In genomic region chrIII:3294283-3294793, ce11 we compare ENCODE assay signal across 8 worm cellular contexts.
TF ChIP-seq lines count a peak whose summit lies in the region.

Gene Y53G8AR.8 (minus strand): TSS chrIII:3294330.
Gene Y53G8AR.6 (plus strand): TSS chrIII:3294743.

TF ChIP-seq in whole organism, L1 larva, 84 proteins besides CTCF, POLR2A, EP300 and RAD21 (continues in another document):
- TF ChIP-seq dsc-1 (tag; optimal IDR thresholded peaks at IDR 0.05; lab: Kevin White, UChicago) (no peak), sox-4 (tag; optimal IDR thresholded peaks at IDR 0.05; lab: Kevin White, UChicago) (no peak), nhr-20 (tag; optimal IDR thresholded peaks at IDR 0.05; lab: Kevin White, UChicago) (no peak), sptf-1 (tag; optimal IDR thresholded peaks at IDR 0.05; lab: Kevin White, UChicago) (no peak), lin-13 (GFP tag; optimal IDR thresholded peaks at IDR 0.05; lab: Kevin White, UChicago) (no peak), vab-15 (tag; optimal IDR thresholded peaks at IDR 0.05; lab: Kevin White, UChicago) (no peak), pqm-1 (tag; optimal IDR thresholded peaks at IDR 0.05; lab: Kevin White, UChicago) (no peak), rnt-1 (tag; optimal IDR thresholded peaks at IDR 0.05; lab: Kevin White, UChicago) (no peak), nhr-76 (tag; optimal IDR thresholded peaks at IDR 0.05; lab: Kevin White, UChicago) (no peak), blmp-1 (tag; optimal IDR thresholded peaks at IDR 0.05; lab: Kevin White, UChicago) (peak; percentile 25), nhr-237 (tag; optimal IDR thresholded peaks at IDR 0.05; lab: Kevin White, UChicago) (no peak), irx-1 (tag; optimal IDR thresholded peaks at IDR 0.05; lab: Kevin White, UChicago) (no peak)

TF ChIP-seq in whole organism, L2 larva, 48 proteins besides CTCF, POLR2A, EP300 and RAD21:
- TF ChIP-seq unc-55 (GFP tag; optimal IDR thresholded peaks at IDR 0.05; lab: Kevin White, UChicago) (peak; percentile 32), sma-9 (GFP tag; optimal IDR thresholded peaks at IDR 0.05; lab: Kevin White, UChicago) (no peak), sma-9 (tag; optimal IDR thresholded peaks at IDR 0.05; lab: Kevin White, UChicago) (no peak), gmeb-1 (tag; optimal IDR thresholded peaks at IDR 0.05; lab: Kevin White, UChicago) (peak; percentile 52), elt-1 (tag; optimal IDR thresholded peaks at IDR 0.05; lab: Kevin White, UChicago) (no peak), unc-39 (tag; optimal IDR thresholded peaks at IDR 0.05; lab: Kevin White, UChicago) (no peak), lsy-2 (tag; optimal IDR thresholded peaks at IDR 0.05; lab: Kevin White, UChicago) (peak; percentile 4 to 57), skn-1 (tag; optimal IDR thresholded peaks at IDR 0.05; lab: Kevin White, UChicago) (no peak), lin-13 (GFP tag; optimal IDR thresholded peaks at IDR 0.05; lab: Kevin White, UChicago) (peak; percentile 34), C34F6.9 (tag; optimal IDR thresholded peaks at IDR 0.05; lab: Kevin White, UChicago) (peak; percentile 48)

TF ChIP-seq in whole organism, L3 larva, 47 proteins besides CTCF, POLR2A, EP300 and RAD21:
- TF ChIP-seq unc-39 (tag; optimal IDR thresholded peaks at IDR 0.05; lab: Kevin White, UChicago) = no peak
- peak; percentile 46 for TF ChIP-seq pha-4 (tag; optimal IDR thresholded peaks at IDR 0.05; lab: Kevin White, UChicago)
- peak; percentile 3 for TF ChIP-seq lin-15B (tag; optimal IDR thresholded peaks at IDR 0.05; lab: Kevin White, UChicago)
- TF ChIP-seq nfya-1 (tag; optimal IDR thresholded peaks at IDR 0.05; lab: Kevin White, UChicago; ENCODE audit: insufficient read depth) = peak; percentile 44
- no peak for TF ChIP-seq nhr-237 (tag; optimal IDR thresholded peaks at IDR 0.05; lab: Kevin White, UChicago)
- TF ChIP-seq hmg-11 (tag; optimal IDR thresholded peaks at IDR 0.05; lab: Kevin White, UChicago) = peak; percentile 6
TF ChIP-seq in whole organism, L3 larva: peak in this region for 4.

TF ChIP-seq in whole organism, L4 larva, 104 proteins besides CTCF, POLR2A, EP300 and RAD21 (continues in another document):
- no peak for TF ChIP-seq snpc-4 (tag; optimal IDR thresholded peaks at IDR 0.05; lab: Kevin White, UChicago)
- TF ChIP-seq unc-62 (GFP tag; optimal IDR thresholded peaks at IDR 0.05 in 1 of 2; lab: Kevin White, UChicago) = no peak
- TF ChIP-seq unc-62 (tag; optimal IDR thresholded peaks at IDR 0.05; lab: Kevin White, UChicago) = no peak
- TF ChIP-seq F49E8.2 (tag; optimal IDR thresholded peaks at IDR 0.05; lab: Kevin White, UChicago; ENCODE audit: borderline replicate concordance) = no peak
- no peak for TF ChIP-seq gei-8 (GFP tag; optimal IDR thresholded peaks at IDR 0.05; lab: Kevin White, UChicago)
- no peak for TF ChIP-seq spr-3 (GFP tag; optimal IDR thresholded peaks at IDR 0.05; lab: Kevin White, UChicago)
- TF ChIP-seq hmg-1.1 (GFP tag; IDR thresholded peaks at IDR 0.05; lab: Robert Waterston, UW) = no peak
- TF ChIP-seq saeg-2 (GFP tag; IDR thresholded peaks at IDR 0.05; lab: Robert Waterston, UW) = no peak
- peak; percentile 60 for TF ChIP-seq mes-2 (tag; optimal IDR thresholded peaks at IDR 0.05; lab: Kevin White, UChicago; ENCODE audit: poor library complexity, severe bottlenecking)
- peak in 1 of 2 experiments; percentile 51 for TF ChIP-seq lsy-2 (tag; optimal IDR thresholded peaks at IDR 0.05; lab: Kevin White, UChicago)
- TF ChIP-seq Y105C5A.15 (GFP tag; IDR thresholded peaks at IDR 0.05; lab: Robert Waterston, UW) = no peak
- no peak for TF ChIP-seq zfp-2 (tag; optimal IDR thresholded peaks at IDR 0.05; lab: Kevin White, UChicago)
- peak; percentile 29 for TF ChIP-seq aha-1 (tag; lab: Kevin White, UChicago)

TF ChIP-seq in whole organism, early embryonic, 17 proteins besides CTCF, POLR2A, EP300 and RAD21:
- no peak for TF ChIP-seq scrt-1 (GFP tag; IDR thresholded peaks at IDR 0.05; lab: Robert Waterston, UW)
- peak; percentile 9 for TF ChIP-seq ceh-36 (tag; optimal IDR thresholded peaks at IDR 0.05; lab: Kevin White, UChicago)

TF ChIP-seq in whole organism, late embryonic, 69 proteins besides CTCF, POLR2A, EP300 and RAD21:
- peak; percentile 4 for TF ChIP-seq pax-1 (tag; optimal IDR thresholded peaks at IDR 0.05; lab: Kevin White, UChicago)
- peak; percentile 74 for TF ChIP-seq unc-42 (tag; optimal IDR thresholded peaks at IDR 0.05; lab: Kevin White, UChicago)
- TF ChIP-seq ahr-1 (tag; optimal IDR thresholded peaks at IDR 0.05; lab: Kevin White, UChicago) = no peak
TF ChIP-seq in whole organism, late embryonic: peak in this region for 2.

TF ChIP-seq in whole organism, mixed stage, embryonic, 35 proteins besides CTCF, POLR2A, EP300 and RAD21:
- no peak for TF ChIP-seq blmp-1 (tag; optimal IDR thresholded peaks at IDR 0.05; lab: Kevin White, UChicago)
- no peak for TF ChIP-seq snpc-4 (tag; optimal IDR thresholded peaks at IDR 0.05; lab: Kevin White, UChicago)
- TF ChIP-seq flh-1 (GFP tag; optimal IDR thresholded peaks at IDR 0.05; lab: Kevin White, UChicago) = no peak
- TF ChIP-seq zip-8 (tag; optimal IDR thresholded peaks at IDR 0.05; lab: Kevin White, UChicago) = no peak
- TF ChIP-seq bed-3 (GFP tag; optimal IDR thresholded peaks at IDR 0.05; lab: Kevin White, UChicago) = no peak
- no peak for TF ChIP-seq hlh-1 (tag; optimal IDR thresholded peaks at IDR 0.05; lab: Kevin White, UChicago)
- no peak for TF ChIP-seq ceh-83 (GFP tag; optimal IDR thresholded peaks at IDR 0.05; lab: Kevin White, UChicago)
- TF ChIP-seq cnd-1 (tag; optimal IDR thresholded peaks at IDR 0.05; lab: Kevin White, UChicago) = no peak
- TF ChIP-seq nhr-2 (tag; optimal IDR thresholded peaks at IDR 0.05; lab: Kevin White, UChicago) = no peak
- peak; percentile 8 for TF ChIP-seq lsy-2 (tag; optimal IDR thresholded peaks at IDR 0.05; lab: Kevin White, UChicago)
- peak; percentile 23 for TF ChIP-seq mep-1 (tag; optimal IDR thresholded peaks at IDR 0.05; lab: Kevin White, UChicago)
- TF ChIP-seq ceh-43 (GFP tag; optimal IDR thresholded peaks at IDR 0.05; lab: Kevin White, UChicago) = no peak
- no peak for TF ChIP-seq unc-120 (tag; optimal IDR thresholded peaks at IDR 0.05; lab: Kevin White, UChicago; ENCODE audit: poor library complexity, severe bottlenecking)
- TF ChIP-seq tbx-8 (GFP tag; optimal IDR thresholded peaks at IDR 0.05; lab: Kevin White, UChicago) = no peak
- TF ChIP-seq ces-1 (GFP tag; optimal IDR thresholded peaks at IDR 0.05; lab: Kevin White, UChicago) = peak; percentile 88
- TF ChIP-seq sem-2 (GFP tag; optimal IDR thresholded peaks at IDR 0.05; lab: Kevin White, UChicago) = no peak
- TF ChIP-seq ceh-39 (tag; optimal IDR thresholded peaks at IDR 0.05; lab: Kevin White, UChicago) = no peak
- no peak for TF ChIP-seq mls-2 (tag; optimal IDR thresholded peaks at IDR 0.05; lab: Kevin White, UChicago)
- no peak for TF ChIP-seq M03D4.4 (tag; optimal IDR thresholded peaks at IDR 0.05; lab: Kevin White, UChicago)

TF ChIP-seq in whole organism, young adult, 124 proteins besides CTCF, POLR2A, EP300 and RAD21:
- TF ChIP-seq lsl-1 (GFP tag; optimal IDR thresholded peaks at IDR 0.05; lab: Kevin White, UChicago) (peak; percentile 50), efl-1 (GFP tag; optimal IDR thresholded peaks at IDR 0.05; lab: Kevin White, UChicago) (peak; percentile 35), rcor-1 (GFP tag; IDR thresholded peaks at IDR 0.05; lab: Robert Waterston, UW) (0 out of 2 replicates have a peak, but pooled peaks have one; percentile 12), lin-54 (GFP tag; optimal IDR thresholded peaks at IDR 0.05; lab: Kevin White, UChicago) (peak; percentile 43), pha-4 (tag; optimal IDR thresholded peaks at IDR 0.05; lab: Kevin White, UChicago) (no peak), madf-6 (GFP tag; IDR thresholded peaks at IDR 0.05; lab: Robert Waterston, UW) (peak; percentile 45; the same call in 1 of the 2 replicates), F33H1.4 (GFP tag; IDR thresholded peaks at IDR 0.05; lab: Robert Waterston, UW) (peak; percentile 79), ceh-100 (GFP tag; IDR thresholded peaks at IDR 0.05; lab: Robert Waterston, UW) (no peak), hmg-1.2 (GFP tag; IDR thresholded peaks at IDR 0.05; lab: Robert Waterston, UW) (peak; percentile 98), F10E7.11 (tag; optimal IDR thresholded peaks at IDR 0.05; lab: Kevin White, UChicago) (no peak)
TF ChIP-seq in whole organism, young adult: peak in this region for 7.
